Fruit fly (Drosophila melanogaster) whole organism, embryonic: ENCODE data around the gene opa.
A peak's percentile ranks its signal among the peaks of the same experiment; 100 is the strongest.

Experiments
- Aef1 ChIP-seq: fragments of 200-800 bp; sonication (Bioruptor generic); IDR thresholded peaks from 3 replicates; pipeline ENCODE4 v1.3.6; 2022; ENCODE audit warnings: missing biosample characterization, missing genetic modification characterization
- Atf3 ChIP-seq: fragments of 200-800 bp; sonication (Bioruptor generic); optimal IDR thresholded peaks from 3 replicates; lab custom pipeline; 2016; ENCODE audit warnings: missing biosample characterization, missing genetic modification characterization
- Atf6 ChIP-seq: fragments of 200-800 bp; sonication (Bioruptor generic); IDR thresholded peaks from 2 replicates; pipeline ENCODE4 v1.3.6; 2022; ENCODE audit warnings: missing biosample characterization, missing genetic modification characterization
- CG10147 ChIP-seq: fragments of 200-800 bp; sonication (Bioruptor generic); optimal IDR thresholded peaks from 2 replicates; lab custom pipeline; 2019; ENCODE audit warnings: missing biosample characterization, mild to moderate bottlenecking, missing genetic modification characterization, moderate library complexity
- CG12071 ChIP-seq: fragments of 200-800 bp; sonication (Bioruptor generic); optimal IDR thresholded peaks from 3 replicates; lab custom pipeline; 2018; ENCODE audit warnings: missing biosample characterization, mild to moderate bottlenecking, missing genetic modification characterization
- CG12104 ChIP-seq: fragments of 200-800 bp; sonication (Bioruptor generic); optimal IDR thresholded peaks from 3 replicates; lab custom pipeline; 2016; ENCODE audit warnings: missing biosample characterization, missing genetic modification characterization
- CG13296 ChIP-seq: fragments of 200-800 bp; sonication (Bioruptor generic); optimal IDR thresholded peaks from 3 replicates; lab custom pipeline; 2018; ENCODE audit warnings: missing biosample characterization, mild to moderate bottlenecking, missing genetic modification characterization
- CG16815 ChIP-seq: fragments of 200-800 bp; sonication (Bioruptor generic); optimal IDR thresholded peaks from 3 replicates; lab custom pipeline; 2017; ENCODE audit warnings: missing biosample characterization, mild to moderate bottlenecking, missing genetic modification characterization
- CG16863 ChIP-seq: fragments of 200-800 bp; sonication (Bioruptor generic); optimal IDR thresholded peaks from 3 replicates; lab custom pipeline; 2016; ENCODE audit warnings: missing biosample characterization, missing genetic modification characterization
- CG18764 ChIP-seq: fragments of 200-800 bp; sonication (Bioruptor generic); optimal IDR thresholded peaks from 3 replicates; lab custom pipeline; 2016; ENCODE audit warnings: missing biosample characterization, missing genetic modification characterization
- CG2116 ChIP-seq: fragments of 200-800 bp; sonication (Bioruptor generic); optimal IDR thresholded peaks from 3 replicates; lab custom pipeline; 2018; ENCODE audit warnings: missing biosample characterization, mild to moderate bottlenecking, missing genetic modification characterization
- CG2199 ChIP-seq: fragments of 200-800 bp; sonication (Bioruptor generic); IDR thresholded peaks from 3 replicates; pipeline ENCODE4 v1.3.6; 2022; ENCODE audit warnings: missing biosample characterization, missing genetic modification characterization
- CG32767 ChIP-seq: fragments of 200-800 bp; sonication (Bioruptor generic); IDR thresholded peaks from 2 replicates; pipeline ENCODE4 v1.3.6; 2022; ENCODE audit warnings: missing biosample characterization, missing genetic modification characterization
- CG33213 ChIP-seq: fragments of 200-800 bp; sonication (Bioruptor generic); optimal IDR thresholded peaks from 3 replicates; lab custom pipeline; 2016; ENCODE audit warnings: missing biosample characterization, missing genetic modification characterization
- CG34224 ChIP-seq: fragments of 200-800 bp; sonication (Bioruptor generic); IDR thresholded peaks from 3 replicates; pipeline ENCODE4 v1.3.6; 2022; ENCODE audit warnings: missing biosample characterization, missing genetic modification characterization; ENCODE audit not compliant: partially characterized antibody
- CG6175 ChIP-seq: fragments of 200-800 bp; sonication (Bioruptor generic); IDR thresholded peaks from 3 replicates; pipeline ENCODE4 v1.3.6; 2022; ENCODE audit warnings: missing biosample characterization, missing genetic modification characterization
- CG8388 ChIP-seq: fragments of 200-800 bp; sonication (Bioruptor generic); optimal IDR thresholded peaks from 2 replicates; lab custom pipeline; 2019; ENCODE audit warnings: missing biosample characterization, mild to moderate bottlenecking, missing genetic modification characterization, moderate library complexity
- CTCF ChIP-seq: fragments of 200-800 bp; sonication (Bioruptor generic); optimal IDR thresholded peaks from 2 replicates; lab custom pipeline; 2017; ENCODE audit warnings: missing biosample characterization, mild to moderate bottlenecking, missing genetic modification characterization, moderate library complexity
- CkIIα-i1 ChIP-seq: fragments of 200-800 bp; sonication (Bioruptor generic); IDR thresholded peaks from 2 replicates; pipeline ENCODE4 v1.3.6; 2022; ENCODE audit warnings: missing biosample characterization, missing genetic modification characterization
- D19B ChIP-seq: fragments of 200-800 bp; sonication (Bioruptor generic); optimal IDR thresholded peaks from 2 replicates; lab custom pipeline; 2017; ENCODE audit warnings: missing biosample characterization, mild to moderate bottlenecking, missing genetic modification characterization
- Dip3 ChIP-seq: fragments of 200-800 bp; sonication (Bioruptor generic); optimal IDR thresholded peaks from 3 replicates; lab custom pipeline; 2016; ENCODE audit warnings: missing biosample characterization, missing genetic modification characterization
- Ets65A ChIP-seq: fragments of 200-800 bp; sonication (Bioruptor generic); peaks from one replicate; lab custom pipeline; 2016; ENCODE audit warnings: missing biosample characterization, missing genetic modification characterization
- Gsc ChIP-seq: fragments of 200-800 bp; sonication (Bioruptor generic); IDR thresholded peaks from 2 replicates; pipeline ENCODE4 v1.3.6; 2022; ENCODE audit warnings: missing biosample characterization, missing genetic modification characterization
- H15 ChIP-seq: fragments of 200-800 bp; sonication (Bioruptor generic); IDR thresholded peaks from 3 replicates; pipeline ENCODE4 v1.3.6; 2022; ENCODE audit warnings: missing biosample characterization, missing genetic modification characterization
- Mes4 ChIP-seq: fragments of 200-800 bp; sonication (Bioruptor generic); optimal IDR thresholded peaks from 2 replicates; lab custom pipeline; 2016; ENCODE audit warnings: missing biosample characterization, missing genetic modification characterization
- NC2α ChIP-seq: fragments of 200-800 bp; sonication (Bioruptor generic); optimal IDR thresholded peaks from 2 replicates; lab custom pipeline; 2016; ENCODE audit warnings: missing biosample characterization, missing genetic modification characterization
- NfI ChIP-seq: fragments of 200-800 bp; sonication (Bioruptor generic); optimal IDR thresholded peaks from 3 replicates; lab custom pipeline; 2018; ENCODE audit warnings: missing biosample characterization, mild to moderate bottlenecking, missing genetic modification characterization, moderate library complexity
- PHDP ChIP-seq: fragments of 200-800 bp; sonication (Bioruptor generic); optimal IDR thresholded peaks from 3 replicates; lab custom pipeline; 2018; ENCODE audit warnings: missing biosample characterization, mild to moderate bottlenecking, missing genetic modification characterization, moderate library complexity
- Rfx ChIP-seq: fragments of 200-800 bp; sonication (Bioruptor generic); IDR thresholded peaks from 2 replicates; pipeline ENCODE4 v1.3.6; 2022; ENCODE audit warnings: missing biosample characterization, missing genetic modification characterization
- Spps ChIP-seq: fragments of 200-800 bp; sonication (Bioruptor generic); optimal IDR thresholded peaks from 2 replicates; lab custom pipeline; 2018; ENCODE audit warnings: missing biosample characterization, mild to moderate bottlenecking, missing genetic modification characterization
- Taf1 ChIP-seq: fragments of 200-800 bp; sonication (Bioruptor generic); IDR thresholded peaks from 2 replicates; pipeline ENCODE4 v1.3.6; 2022; ENCODE audit warnings: missing biosample characterization, missing genetic modification characterization
- Vsx1 ChIP-seq: fragments of 200-800 bp; sonication (Bioruptor generic); optimal IDR thresholded peaks from 2 replicates; lab custom pipeline; 2017; ENCODE audit warnings: missing biosample characterization, mild to moderate bottlenecking, missing genetic modification characterization, missing genetic modification reagents
- cad ChIP-seq: fragments of >200 bp; optimal IDR thresholded peaks from 2 replicates; lab custom pipeline; 2017; ENCODE audit warnings: missing biosample characterization, missing genetic modification characterization
- chinmo ChIP-seq: fragments of 200-800 bp; sonication (Bioruptor generic); IDR thresholded peaks from 4 replicates; pipeline ENCODE4 v1.3.6; 2022; ENCODE audit warnings: missing biosample characterization, missing genetic modification characterization; ENCODE audit not compliant: partially characterized antibody
- da ChIP-seq: fragments of 200-800 bp; sonication (Bioruptor generic); optimal IDR thresholded peaks from 2 replicates; lab custom pipeline; 2016; ENCODE audit warnings: missing biosample characterization, missing genetic modification characterization
- dati ChIP-seq: fragments of 200-800 bp; sonication (Bioruptor generic); IDR thresholded peaks from 2 replicates; pipeline ENCODE4 v1.3.6; 2022; ENCODE audit warnings: missing biosample characterization, missing genetic modification characterization
- disco-r ChIP-seq: fragments of 200-800 bp; sonication (Bioruptor generic); optimal IDR thresholded peaks from 2 replicates; lab custom pipeline; 2016; ENCODE audit warnings: missing biosample characterization, missing genetic modification characterization
- fd3F ChIP-seq: fragments of 200-800 bp; sonication (Bioruptor generic); optimal IDR thresholded peaks from 2 replicates; lab custom pipeline; 2018; ENCODE audit warnings: missing biosample characterization, mild to moderate bottlenecking, missing genetic modification characterization, moderate library complexity
- ftz-f1 ChIP-seq: fragments of 200-800 bp; sonication (Bioruptor generic); optimal IDR thresholded peaks from 2 replicates; lab custom pipeline; 2016; ENCODE audit warnings: missing biosample characterization, missing genetic modification characterization
- grn ChIP-seq: fragments of 200-800 bp; sonication (Bioruptor generic); optimal IDR thresholded peaks from 3 replicates; lab custom pipeline; 2017; ENCODE audit warnings: missing biosample characterization, missing genetic modification characterization
- hb ChIP-seq: fragments of 200-800 bp; sonication (Bioruptor generic); IDR thresholded peaks from 3 replicates; pipeline ENCODE4 v1.3.6; 2022; ENCODE audit warnings: missing biosample characterization, missing genetic modification characterization; ENCODE audit not compliant: partially characterized antibody
- peb ChIP-seq: fragments of 200-800 bp; sonication (Bioruptor generic); IDR thresholded peaks from 2 replicates; pipeline ENCODE4 v1.3.6; 2022; ENCODE audit warnings: missing biosample characterization, missing genetic modification characterization
- phol ChIP-seq: fragments of 200-800 bp; sonication (Bioruptor generic); optimal IDR thresholded peaks from 3 replicates; lab custom pipeline; 2018; ENCODE audit warnings: missing biosample characterization, mild to moderate bottlenecking, missing genetic modification characterization, moderate library complexity
- pzg ChIP-seq: fragments of 200-800 bp; sonication (Bioruptor generic); optimal IDR thresholded peaks from 3 replicates; lab custom pipeline; 2018; ENCODE audit warnings: missing biosample characterization, mild to moderate bottlenecking, missing genetic modification characterization, moderate library complexity
- schlank ChIP-seq: fragments of 200-800 bp; sonication (Bioruptor generic); optimal IDR thresholded peaks from 2 replicates; lab custom pipeline; 2018; ENCODE audit warnings: missing biosample characterization, mild to moderate bottlenecking, missing genetic modification characterization
- shn ChIP-seq: fragments of 200-800 bp; sonication (Bioruptor generic); optimal IDR thresholded peaks from 3 replicates; lab custom pipeline; 2016; ENCODE audit warnings: missing biosample characterization, missing genetic modification characterization
- slbo ChIP-seq: fragments of 200-800 bp; sonication (Bioruptor generic); IDR thresholded peaks from 2 replicates; pipeline ENCODE4 v1.3.6; 2022; ENCODE audit warnings: missing biosample characterization, missing genetic modification characterization
- slp2 ChIP-seq: fragments of 200-800 bp; sonication (Bioruptor generic); optimal IDR thresholded peaks from 2 replicates; lab custom pipeline; 2016; ENCODE audit warnings: missing biosample characterization, missing genetic modification characterization
- tap ChIP-seq: fragments of 200-800 bp; optimal IDR thresholded peaks from 3 replicates; lab custom pipeline; 2019; ENCODE audit warnings: missing biosample characterization, mild to moderate bottlenecking, missing genetic modification characterization, moderate library complexity
- toy ChIP-seq: fragments of 200-800 bp; sonication (Bioruptor generic); IDR thresholded peaks from 2 replicates; pipeline ENCODE4 v1.3.6; 2022; ENCODE audit warnings: missing biosample characterization, missing genetic modification characterization
- twi ChIP-seq: fragments of 200-800 bp; optimal IDR thresholded peaks from 2 replicates; lab custom pipeline; 2019; ENCODE audit warnings: missing biosample characterization, mild to moderate bottlenecking, missing genetic modification characterization, moderate library complexity
- zfh1 ChIP-seq: fragments of 200-800 bp; sonication (Bioruptor generic); IDR thresholded peaks from 3 replicates; pipeline ENCODE4 v1.3.6; 2022; ENCODE audit warnings: missing biosample characterization, missing genetic modification characterization

The opa gene

DNA sequence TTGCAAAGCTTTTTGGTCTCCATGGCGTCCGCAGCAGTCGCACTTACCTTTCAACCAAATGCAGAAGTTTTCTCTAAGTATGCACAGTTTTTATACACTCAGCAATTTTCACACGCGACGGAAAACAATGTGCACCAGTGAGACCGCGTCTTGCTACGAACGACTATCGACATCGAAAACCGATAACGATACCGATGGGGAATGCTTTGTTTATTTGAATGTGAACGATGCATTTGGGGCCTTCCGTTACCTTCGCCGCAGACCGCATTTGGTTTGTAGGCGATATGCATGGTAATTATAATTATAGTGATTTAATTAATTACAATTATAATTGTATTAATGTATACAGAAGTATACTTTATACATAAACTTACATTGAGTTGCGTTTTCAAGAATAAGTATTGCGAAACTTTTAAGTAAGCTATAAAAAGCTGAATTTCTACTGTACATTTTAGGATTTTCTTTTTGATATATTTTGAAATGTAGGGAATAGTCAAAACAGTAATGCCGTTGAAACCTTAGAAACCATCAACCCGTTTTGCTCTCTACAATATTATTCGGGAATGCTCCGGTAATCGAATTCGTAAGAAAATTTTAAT, 40.6 kb upstream of the opa start, which contains the start of the genes Hus1-like and ctrip (continued):
- 0 out of 2 replicates have a peak, but pooled peaks have one; percentile 36 for TF ChIP-seq slbo (GFP tag; lab: Robert Waterston, UW)
- TF ChIP-seq toy (GFP tag; lab: Robert Waterston, UW): no peak
- TF ChIP-seq dati: no peak
- no peak for TF ChIP-seq Atf3 (GFP tag; lab: Kevin White, UChicago)
- TF ChIP-seq ftz-f1: no peak
- TF ChIP-seq pzg (GFP tag; lab: Kevin White, UChicago): peak; percentile 63
- no peak for TF ChIP-seq CG16815 (GFP tag; lab: Kevin White, UChicago)
- no peak for TF ChIP-seq hb
- TF ChIP-seq phol (tag; lab: Kevin White, UChicago): peak; percentile 33
- TF ChIP-seq CG6175 (GFP tag; lab: Robert Waterston, UW): no peak
- no peak for TF ChIP-seq da (GFP tag; lab: Kevin White, UChicago)
- no peak for TF ChIP-seq CG8388
- TF ChIP-seq Ets65A (GFP tag; lab: Kevin White, UChicago): no peak
- TF ChIP-seq NfI (GFP tag; lab: Kevin White, UChicago): no peak
- TF ChIP-seq chinmo: 0 out of 4 replicates have a peak, but pooled peaks have one; percentile 66
- peak; percentile 31 for TF ChIP-seq CG13296 (GFP tag; lab: Kevin White, UChicago)
- TF ChIP-seq CkIIα-i1 (GFP tag; lab: Robert Waterston, UW): no peak
- no peak for TF ChIP-seq D19B (GFP tag; lab: Kevin White, UChicago)
- peak; percentile 45 for TF ChIP-seq CG2116
- TF ChIP-seq H15 (GFP tag; lab: Robert Waterston, UW): no peak
- TF ChIP-seq CG10147 (GFP tag; lab: Kevin White, UChicago): no peak
- TF ChIP-seq disco-r (GFP tag; lab: Kevin White, UChicago): no peak
- no peak for TF ChIP-seq grn (GFP tag; lab: Kevin White, UChicago)
- no peak for TF ChIP-seq slp2 (GFP tag; lab: Kevin White, UChicago)
- no peak for TF ChIP-seq shn (GFP tag; lab: Kevin White, UChicago)
- TF ChIP-seq Rfx (GFP tag; lab: Robert Waterston, UW): peak; percentile 64
- no peak for TF ChIP-seq CG12104 (GFP tag; lab: Kevin White, UChicago)
- TF ChIP-seq schlank (tag; lab: Kevin White, UChicago): no peak
- TF ChIP-seq Gsc (GFP tag; lab: Robert Waterston, UW): no peak
- no peak for TF ChIP-seq Taf1
- TF ChIP-seq tap (tag; lab: Kevin White, UChicago): no peak
- TF ChIP-seq NC2α (GFP tag; lab: Kevin White, UChicago): no peak
- no peak for TF ChIP-seq twi
- 0 out of 3 replicates have a peak, but pooled peaks have one; percentile 21 for TF ChIP-seq Aef1 (GFP tag; lab: Robert Waterston, UW)
- TF ChIP-seq Atf6: no peak
- peak; percentile 24 for TF ChIP-seq PHDP
- no peak for TF ChIP-seq CG32767 (GFP tag; lab: Robert Waterston, UW)
- TF ChIP-seq fd3F (GFP tag; lab: Kevin White, UChicago): no peak
- no peak for TF ChIP-seq peb
- no peak for TF ChIP-seq Dip3
- no peak for TF ChIP-seq CG18764 (GFP tag; lab: Kevin White, UChicago)
- peak; percentile 54 for TF ChIP-seq CG34224 (GFP tag; lab: Robert Waterston, UW)
- no peak for TF ChIP-seq CG16863 (GFP tag; lab: Kevin White, UChicago)
- TF ChIP-seq CG2199 (GFP tag; lab: Robert Waterston, UW): 0 out of 3 replicates have a peak, but pooled peaks have one; percentile 44
- TF ChIP-seq Mes4 (GFP tag; lab: Kevin White, UChicago): no peak
- no peak for TF ChIP-seq cad (GFP tag; lab: Kevin White, UChicago)
- TF ChIP-seq CTCF: no peak
- TF ChIP-seq Vsx1 (GFP tag; lab: Kevin White, UChicago): no peak
- no peak for TF ChIP-seq Spps (tag; lab: Kevin White, UChicago)
- no peak for TF ChIP-seq CG33213 (GFP tag; lab: Kevin White, UChicago)
- TF ChIP-seq zfh1 (GFP tag; lab: Robert Waterston, UW): no peak
- TF ChIP-seq CG12071 (GFP tag; lab: Kevin White, UChicago): peak; percentile 16
